Worm (Caenorhabditis elegans) whole organism, late embryonic: ENCODE measurements around the gene num-1.
A peak's percentile ranks its signal among the peaks of the same experiment; 100 is the strongest.

Experiments
- ama-1 ChIP-seq: fragments of 150-350 bp; optimal IDR thresholded peaks from 2 replicates; lab custom pipeline; 2014
- ceh-2 ChIP-seq: sonication (generic microtip); optimal IDR thresholded peaks from 2 replicates; lab custom pipeline; 2016; ENCODE audit warnings: missing genotype, missing genetic modification characterization, missing compliant biosample characterization
- ets-4 ChIP-seq: sonication (generic microtip); optimal IDR thresholded peaks from 2 replicates; lab custom pipeline; 2016; ENCODE audit warnings: missing genetic modification characterization, missing compliant biosample characterization
- gmeb-2 ChIP-seq: sonication (generic microtip); optimal IDR thresholded peaks from 2 replicates; lab custom pipeline; 2016; ENCODE audit warnings: missing genetic modification characterization, inconsistent platforms, missing compliant biosample characterization
- nfya-1 ChIP-seq: sonication (generic microtip); optimal IDR thresholded peaks from 2 replicates; lab custom pipeline; 2017; ENCODE audit warnings: missing genetic modification characterization, mild to moderate bottlenecking, missing compliant biosample characterization, antibody characterized with exemption, moderate library complexity
- pag-3 ChIP-seq: sonication (generic microtip); optimal IDR thresholded peaks from 2 replicates; lab custom pipeline; 2016; ENCODE audit warnings: missing compliant biosample characterization, missing genetic modification characterization, borderline replicate concordance
- sox-2 ChIP-seq: fragments of 200-800 bp; sonication (Bioruptor generic); IDR thresholded peaks from 2 replicates; pipeline ENCODE4 v1.3.6; 2022; ENCODE audit warnings: missing genetic modification reagents, missing genetic modification characterization, missing compliant biosample characterization
- tbx-7 ChIP-seq: sonication (generic microtip); optimal IDR thresholded peaks from 2 replicates; lab custom pipeline; 2016; ENCODE audit warnings: missing genotype, missing genetic modification characterization, missing compliant biosample characterization

ce11 chrV:20851847-20852386, 22.3 kb downstream of the num-1 start, which contains the start of gene ndua-1:
- TF ChIP-seq ets-4 (tag; lab: Kevin White, UChicago) = no peak
- no peak for TF ChIP-seq ama-1
- no peak for TF ChIP-seq tbx-7
- peak; percentile 37 for TF ChIP-seq nfya-1
- no peak for TF ChIP-seq ceh-2 (tag; lab: Kevin White, UChicago)
- no peak for TF ChIP-seq sox-2 (GFP tag; lab: Robert Waterston, UW)
- no peak for TF ChIP-seq pag-3 (tag; lab: Kevin White, UChicago)
- TF ChIP-seq gmeb-2 = no peak
